Worm (Caenorhabditis elegans): ENCODE results near the gene T14G12.12.

DNA sequence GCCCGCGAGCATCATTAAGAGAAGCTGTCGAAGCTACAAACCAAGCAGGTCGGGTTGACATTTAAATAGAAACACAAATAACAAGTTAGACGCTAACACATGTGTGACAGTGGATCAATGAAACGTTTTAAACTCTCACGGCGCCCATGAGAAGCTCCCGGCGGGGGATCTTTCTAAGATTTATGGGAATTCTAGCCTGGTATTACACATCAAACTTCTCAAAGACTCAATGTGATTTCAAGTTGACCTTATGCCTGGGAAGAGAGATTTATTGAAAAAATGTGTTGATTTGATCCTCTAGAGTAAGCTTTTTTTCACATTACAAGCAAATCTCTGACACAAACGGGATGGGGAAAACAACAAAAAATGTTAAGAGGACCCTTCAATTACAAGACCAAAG is 48.6 kb downstream of the T14G12.12 start:
- TF ChIP-seq ztf-11 (tag; optimal IDR thresholded peaks at IDR 0.05) (no peak), snpc-4 (tag; optimal IDR thresholded peaks at IDR 0.05) (no peak), skn-1 (tag; optimal IDR thresholded peaks at IDR 0.05) (no peak), peb-1 (tag; optimal IDR thresholded peaks at IDR 0.05) (no peak), nhr-25 (tag; optimal IDR thresholded peaks at IDR 0.05) (no peak), aly-2 (tag; optimal IDR thresholded peaks at IDR 0.05) (no peak), zag-1 (tag; optimal IDR thresholded peaks at IDR 0.05) (no peak)

Data from whole organism, L2 larva.